Worm (Caenorhabditis elegans) whole organism, L2 larva: ENCODE data around the gene F26G1.3.

ENCODE experiments used
- C34F6.9 ChIP-seq: fragments of 150-350 bp; optimal IDR thresholded peaks from 2 replicates; lab custom pipeline; 2014; ENCODE audit warnings: missing biosample characterization, missing genetic modification characterization
- F13H6.1 ChIP-seq: sonication (generic microtip); optimal IDR thresholded peaks from 2 replicates; lab custom pipeline; 2016; ENCODE audit warnings: missing genetic modification characterization, missing compliant biosample characterization
- R02D3.7 ChIP-seq: fragments of 150-350 bp; optimal IDR thresholded peaks from 2 replicates; lab custom pipeline; 2014; ENCODE audit warnings: missing biosample characterization, missing genetic modification characterization
- Y55F3AM.14 ChIP-seq: fragments of 200-800 bp; sonication (Bioruptor generic); optimal IDR thresholded peaks from 2 replicates; lab custom pipeline; 2018; ENCODE audit warnings: mild to moderate bottlenecking, missing genetic modification characterization, missing compliant biosample characterization
- ZK546.5 ChIP-seq: sonication (generic microtip); optimal IDR thresholded peaks from 2 replicates; lab custom pipeline; 2017; ENCODE audit warnings: missing biosample characterization, missing genetic modification characterization
- alr-1 ChIP-seq: fragments of 150-350 bp; optimal IDR thresholded peaks from 2 replicates; lab custom pipeline; 2014; ENCODE audit warnings: missing biosample characterization, missing genetic modification characterization
- aly-2 ChIP-seq: fragments of 150-350 bp; optimal IDR thresholded peaks from 2 replicates; lab custom pipeline; 2014; ENCODE audit warnings: missing biosample characterization, missing genetic modification characterization
- ama-1 ChIP-seq: fragments of 150-350 bp; optimal IDR thresholded peaks from 2 replicates; lab custom pipeline; 2018; ENCODE audit warnings: inconsistent platforms
- blmp-1 ChIP-seq: sonication (generic microtip); optimal IDR thresholded peaks from 2 replicates; lab custom pipeline; 2017; ENCODE audit warnings: missing genetic modification characterization, mild to moderate bottlenecking, missing compliant biosample characterization, antibody characterized with exemption, moderate library complexity; ENCODE audit not compliant: insufficient read depth
- ceh-16 ChIP-seq: fragments of 150-350 bp; optimal IDR thresholded peaks from 2 replicates; lab custom pipeline; 2014; ENCODE audit warnings: missing biosample characterization, missing genetic modification characterization
- ceh-82 ChIP-seq: fragments of 150-350 bp; optimal IDR thresholded peaks from 2 replicates; lab custom pipeline; 2014; ENCODE audit warnings: missing biosample characterization, missing genetic modification characterization
- crh-2 ChIP-seq: sonication (generic microtip); optimal IDR thresholded peaks from 2 replicates; lab custom pipeline; 2017; ENCODE audit warnings: missing biosample characterization, missing genetic modification characterization
- dmd-4 ChIP-seq: sonication (generic microtip); optimal IDR thresholded peaks from 2 replicates; lab custom pipeline; 2017; ENCODE audit warnings: missing biosample characterization, missing genetic modification characterization
- elt-3 ChIP-seq: sonication (generic microtip); optimal IDR thresholded peaks from 2 replicates; lab custom pipeline; 2017; ENCODE audit warnings: missing biosample characterization, missing genetic modification characterization
- fos-1 ChIP-seq: fragments of 150-350 bp; optimal IDR thresholded peaks from 2 replicates; lab custom pipeline; 2014; ENCODE audit warnings: missing biosample characterization, missing genetic modification characterization
- gmeb-1 ChIP-seq: fragments of 150-350 bp; optimal IDR thresholded peaks from 2 replicates; lab custom pipeline; 2014; ENCODE audit warnings: missing biosample characterization, missing genetic modification characterization
- lin-11 ChIP-seq: fragments of 150-350 bp; sonication (generic microtip); optimal IDR thresholded peaks from 2 replicates; lab custom pipeline; 2014; ENCODE audit warnings: missing biosample characterization, missing genetic modification characterization, inconsistent platforms, mixed read lengths
- lin-13 ChIP-seq: fragments of 150-350 bp; optimal IDR thresholded peaks from 2 replicates; lab custom pipeline; 2014; ENCODE audit warnings: missing biosample characterization, missing genetic modification reagents, missing genetic modification characterization
- lin-39 ChIP-seq: fragments of 150-350 bp; optimal IDR thresholded peaks from 2 replicates; lab custom pipeline; 2014; ENCODE audit warnings: missing biosample characterization, missing genetic modification reagents, missing genetic modification characterization
- lsy-2 ChIP-seq, 2 experiments: fragments of 150-350 bp in 1 of 2; sonication (generic microtip) in 1 of 2; optimal IDR thresholded peaks; 2 replicates each; lab custom pipeline; 2014 to 2017; ENCODE audit warnings: missing biosample characterization in 2 of 2, missing genetic modification characterization in 2 of 2
- mbf-1 ChIP-seq: sonication (generic microtip); optimal IDR thresholded peaks from 2 replicates; lab custom pipeline; 2017; ENCODE audit warnings: missing biosample characterization, missing genetic modification characterization
- nhr-11 ChIP-seq: fragments of 150-350 bp; optimal IDR thresholded peaks from 2 replicates; lab custom pipeline; 2014; ENCODE audit warnings: missing biosample characterization, missing genetic modification characterization
- nhr-12 ChIP-seq: fragments of 150-350 bp; optimal IDR thresholded peaks from 2 replicates; lab custom pipeline; 2014; ENCODE audit warnings: missing biosample characterization, missing genetic modification characterization
- nhr-129 ChIP-seq: fragments of 150-350 bp; optimal IDR thresholded peaks from 2 replicates; lab custom pipeline; 2014; ENCODE audit warnings: missing biosample characterization, missing genetic modification characterization
- nhr-21 ChIP-seq: fragments of 150-350 bp; optimal IDR thresholded peaks from 2 replicates; lab custom pipeline; 2014; ENCODE audit warnings: missing biosample characterization, missing genetic modification characterization
- nhr-23 ChIP-seq: fragments of 150-350 bp; optimal IDR thresholded peaks from 2 replicates; lab custom pipeline; 2014; ENCODE audit warnings: missing biosample characterization, missing genetic modification reagents, missing genetic modification characterization
- nhr-237 ChIP-seq: fragments of 150-350 bp; optimal IDR thresholded peaks from 2 replicates; lab custom pipeline; 2014; ENCODE audit warnings: missing biosample characterization, missing genetic modification characterization
- nhr-25 ChIP-seq: fragments of 150-350 bp; sonication (generic microtip); optimal IDR thresholded peaks from 3 replicates; lab custom pipeline; 2014; ENCODE audit warnings: missing biosample characterization, missing genetic modification characterization
- nhr-6 ChIP-seq: fragments of 150-350 bp; optimal IDR thresholded peaks from 2 replicates; lab custom pipeline; 2014; ENCODE audit warnings: missing biosample characterization, missing genetic modification characterization
- nhr-77 ChIP-seq: fragments of 150-350 bp; optimal IDR thresholded peaks from 2 replicates; lab custom pipeline; 2014; ENCODE audit warnings: missing biosample characterization, missing genetic modification characterization
- peb-1 ChIP-seq: fragments of 150-350 bp; optimal IDR thresholded peaks from 2 replicates; lab custom pipeline; 2014; ENCODE audit warnings: missing biosample characterization, missing genetic modification characterization
- sem-4 ChIP-seq: fragments of 150-350 bp; optimal IDR thresholded peaks from 2 replicates; lab custom pipeline; 2014; ENCODE audit warnings: missing biosample characterization, missing genetic modification reagents, missing genetic modification characterization
- skn-1 ChIP-seq: sonication (generic microtip); optimal IDR thresholded peaks from 2 replicates; lab custom pipeline; 2017; ENCODE audit warnings: missing biosample characterization, missing genetic modification characterization
- sma-3 ChIP-seq: sonication (generic microtip); optimal IDR thresholded peaks from 2 replicates; lab custom pipeline; 2016; ENCODE audit warnings: missing genetic modification reagents, missing genetic modification characterization, missing compliant biosample characterization
- sma-9 ChIP-seq, 2 experiments: fragments of 150-350 bp in 1 of 2; sonication (generic microtip) in 1 of 2; optimal IDR thresholded peaks; 2 replicates each; lab custom pipeline; 2014 to 2016; ENCODE audit warnings: missing genetic modification characterization in 2 of 2, mild to moderate bottlenecking in 1 of 2, missing biosample characterization in 1 of 2, missing compliant biosample characterization in 1 of 2, missing genetic modification reagents in 1 of 2, moderate library complexity in 1 of 2
- snpc-4 ChIP-seq: fragments of 150-350 bp; optimal IDR thresholded peaks from 2 replicates; lab custom pipeline; 2014; ENCODE audit warnings: missing biosample characterization, missing genetic modification characterization
- unc-39 ChIP-seq: fragments of 150-350 bp; optimal IDR thresholded peaks from 2 replicates; lab custom pipeline; 2014; ENCODE audit warnings: missing biosample characterization, missing genetic modification characterization
- unc-55 ChIP-seq: fragments of 150-350 bp; sonication (generic microtip); optimal IDR thresholded peaks from 3 replicates; lab custom pipeline; 2014; ENCODE audit warnings: missing biosample characterization, missing genetic modification reagents, missing genetic modification characterization
- zag-1 ChIP-seq: fragments of 150-350 bp; optimal IDR thresholded peaks from 2 replicates; lab custom pipeline; 2014; ENCODE audit warnings: missing biosample characterization, missing genetic modification characterization
- ztf-1 ChIP-seq: fragments of 200-800 bp; sonication (Bioruptor generic); conservative IDR thresholded peaks from 2 replicates; pipeline ENCODE4 v1.3.6; 2022; ENCODE audit warnings: missing genetic modification characterization, missing compliant biosample characterization
- ztf-11 ChIP-seq: sonication (generic microtip); optimal IDR thresholded peaks from 2 replicates; lab custom pipeline; 2017; ENCODE audit warnings: missing biosample characterization, missing genetic modification characterization

The F26G1.3 gene

DNA sequence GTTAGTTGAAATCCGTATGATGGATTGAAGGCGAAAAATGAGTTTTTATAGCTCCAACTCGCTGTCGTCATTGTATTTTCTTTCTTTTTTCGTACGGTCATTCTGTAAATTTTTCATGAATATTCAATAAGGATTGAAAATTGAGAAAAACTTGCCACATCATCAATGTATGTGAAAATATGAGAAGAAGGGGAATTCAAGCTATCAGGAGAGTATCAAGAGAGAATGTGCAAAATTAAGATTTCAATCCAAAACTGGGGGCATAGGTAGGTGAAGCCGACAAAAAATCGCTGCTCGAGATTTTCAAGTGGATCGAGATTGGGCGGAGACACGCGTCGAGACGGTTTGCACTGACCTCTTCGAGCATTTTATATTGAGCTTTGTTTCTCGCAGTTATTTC lies 25.9 kb downstream of the F26G1.3 start, which contains the start of gene nep-12:
TSS of gene nep-12 (minus strand) at position 101 of the 400 bp plus-strand sequence.
- TF ChIP-seq ama-1 (lab: Kevin White, UChicago) (no peak), ZK546.5 (tag; lab: Kevin White, UChicago) (no peak), aly-2 (tag; lab: Kevin White, UChicago) (no peak), snpc-4 (no peak), zag-1 (no peak), sma-9 (GFP tag; optimal IDR thresholded peaks at IDR 0.05; lab: Kevin White, UChicago) (no peak), sma-9 (tag; optimal IDR thresholded peaks at IDR 0.05; lab: Kevin White, UChicago) (no peak), elt-3 (tag; lab: Kevin White, UChicago) (no peak), sma-3 (GFP tag; lab: Kevin White, UChicago) (no peak), F13H6.1 (tag; lab: Kevin White, UChicago) (no peak), ceh-16 (tag; lab: Kevin White, UChicago) (no peak), nhr-77 (tag; lab: Kevin White, UChicago) (no peak), nhr-23 (tag; lab: Kevin White, UChicago) (no peak), gmeb-1 (tag; lab: Kevin White, UChicago) (no peak), unc-39 (tag; lab: Kevin White, UChicago) (no peak), nhr-25 (tag; lab: Kevin White, UChicago) (no peak)
- TF ChIP-seq, all 48 proteins: peak for 0

DNA sequence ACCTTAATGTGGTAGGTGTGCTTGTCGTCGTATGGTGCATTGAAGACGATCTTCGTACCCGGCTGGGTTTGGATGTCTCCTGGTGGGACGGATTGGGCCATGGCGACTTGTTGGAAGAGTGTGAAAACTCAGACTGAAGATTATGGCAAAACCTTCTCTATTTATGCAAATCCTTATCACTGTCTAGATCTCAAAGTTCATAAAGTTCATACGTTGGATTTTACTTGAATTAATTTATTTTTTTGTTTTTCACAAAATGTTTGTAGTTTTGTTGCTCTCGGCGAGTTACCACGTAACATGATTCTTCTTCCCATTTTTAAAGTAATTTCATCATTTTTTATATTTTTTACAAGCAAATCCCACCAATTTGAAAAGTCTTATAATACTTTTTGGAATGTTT lies 27.6 kb downstream of the F26G1.3 start, which contains the start of gene msp-3:
TSS of gene msp-3 (minus strand) at position 101 of the 400 bp plus-strand sequence.
- TF ChIP-seq ama-1 (lab: Kevin White, UChicago) = no peak
- no peak for TF ChIP-seq nhr-12 (tag; lab: Kevin White, UChicago)
- no peak for TF ChIP-seq F13H6.1 (tag; lab: Kevin White, UChicago)
- TF ChIP-seq alr-1 (tag; lab: Kevin White, UChicago) = no peak
- no peak for TF ChIP-seq unc-39 (tag; lab: Kevin White, UChicago)

DNA sequence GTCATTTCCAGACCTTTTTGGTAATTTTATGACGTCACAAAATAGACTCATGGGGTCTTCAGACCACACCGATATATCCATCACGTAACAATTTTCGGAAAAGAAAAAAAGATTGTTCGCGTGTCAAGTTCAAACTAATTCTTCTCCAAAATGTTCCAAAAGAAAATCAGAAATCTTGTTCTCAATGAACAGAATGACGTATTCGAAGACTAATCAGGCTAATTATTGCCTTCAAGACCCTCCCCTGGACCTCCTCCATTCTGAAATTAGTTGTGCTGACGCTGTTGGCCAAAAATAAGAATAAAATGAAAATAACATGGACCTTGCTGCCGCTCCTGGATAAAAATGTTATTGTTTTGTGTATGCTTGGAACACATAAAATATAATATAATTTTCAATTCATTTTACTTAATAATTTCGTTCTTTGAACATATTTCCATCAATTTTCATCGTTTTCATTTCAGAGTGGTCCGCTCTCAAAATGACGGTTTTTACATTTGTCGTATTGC lies 31.3 kb downstream of the F26G1.3 start, which contains the start of gene F26G1.15:
TSS of gene F26G1.15 (plus strand) at position 459 of the 509 bp plus-strand sequence.
- TF ChIP-seq nhr-12 (tag; lab: Kevin White, UChicago) (no peak), lin-11 (no peak), fos-1 (tag; lab: Kevin White, UChicago) (no peak), dmd-4 (tag; lab: Kevin White, UChicago) (no peak), nhr-11 (no peak), nhr-25 (tag; lab: Kevin White, UChicago) (no peak), blmp-1 (no peak), F13H6.1 (tag; lab: Kevin White, UChicago) (no peak), sma-3 (GFP tag; lab: Kevin White, UChicago) (no peak), lin-39 (tag; lab: Kevin White, UChicago) (no peak), ZK546.5 (tag; lab: Kevin White, UChicago) (no peak)

DNA sequence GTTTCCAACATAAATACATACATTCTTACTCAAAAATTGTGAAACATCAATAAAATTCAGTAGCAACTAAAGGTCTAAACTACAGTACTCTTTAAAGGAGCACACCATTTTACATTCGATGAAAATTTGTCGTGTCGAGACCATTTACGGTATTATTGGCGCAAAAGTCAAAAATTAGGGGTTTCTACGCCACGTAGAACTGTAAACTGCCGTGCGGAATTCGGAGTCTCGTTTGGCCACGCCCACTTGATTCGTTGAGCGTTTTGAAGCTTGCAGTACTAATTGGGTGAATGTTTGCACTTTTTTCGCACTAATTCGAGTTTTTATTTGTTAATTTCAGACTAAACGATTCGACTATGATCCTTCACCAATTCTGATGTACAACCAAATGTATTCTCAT lies 32.1 kb downstream of the F26G1.3 start:
- TF ChIP-seq Y55F3AM.14 (GFP tag; lab: Kevin White, UChicago) (no peak), aly-2 (tag; lab: Kevin White, UChicago) (no peak)

DNA sequence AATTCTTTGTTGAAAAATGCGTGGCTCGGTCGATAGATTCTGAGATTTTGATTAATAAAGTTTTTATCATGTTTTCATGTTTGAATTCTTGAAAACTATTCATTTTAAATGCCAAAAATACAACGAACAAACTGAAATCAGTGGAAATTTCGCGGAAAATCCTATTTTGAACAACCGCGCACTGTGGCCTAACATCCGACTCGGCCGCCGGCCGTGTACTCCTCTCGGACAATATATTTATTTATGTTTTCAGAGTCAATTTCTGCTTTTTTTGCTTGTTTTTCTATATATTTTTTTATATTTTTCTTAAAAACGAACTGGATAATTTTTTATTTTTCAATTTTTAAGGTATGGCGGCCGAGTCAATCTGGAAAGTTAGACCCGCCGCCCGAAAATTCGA lies 32.7 kb downstream of the F26G1.3 start, which contains the start of gene F26G1.1:
TSS of gene F26G1.1 (plus strand) at position 347 of the 400 bp plus-strand sequence.
- TF ChIP-seq sem-4 (tag; lab: Kevin White, UChicago) = no peak
- no peak for TF ChIP-seq ama-1 (lab: Kevin White, UChicago)
- no peak for TF ChIP-seq unc-55 (GFP tag; lab: Kevin White, UChicago)
- TF ChIP-seq elt-3 (tag; lab: Kevin White, UChicago) = no peak
- TF ChIP-seq nhr-6 (tag; lab: Kevin White, UChicago) = no peak
- no peak for TF ChIP-seq mbf-1 (tag; lab: Kevin White, UChicago)
- peak; percentile 15 for TF ChIP-seq lin-13
- peak; percentile 55 for TF ChIP-seq C34F6.9
- TF ChIP-seq ceh-82 (tag; lab: Kevin White, UChicago) = no peak
- no peak for TF ChIP-seq alr-1 (tag; lab: Kevin White, UChicago)
- no peak for TF ChIP-seq fos-1 (tag; lab: Kevin White, UChicago)
- TF ChIP-seq zag-1 = no peak
- peak; percentile 63 for TF ChIP-seq F13H6.1 (tag; lab: Kevin White, UChicago)
- peak; percentile 78 for TF ChIP-seq sma-3 (GFP tag; lab: Kevin White, UChicago)
- no peak for TF ChIP-seq Y55F3AM.14 (GFP tag; lab: Kevin White, UChicago)
- TF ChIP-seq ztf-1 (GFP tag; lab: Robert Waterston, UW) = no peak
- no peak for TF ChIP-seq nhr-23 (tag; lab: Kevin White, UChicago)
- no peak for TF ChIP-seq nhr-129 (tag; lab: Kevin White, UChicago)
- no peak for TF ChIP-seq nhr-77 (tag; lab: Kevin White, UChicago)
- peak; percentile 26 for TF ChIP-seq crh-2 (tag; lab: Kevin White, UChicago)
- TF ChIP-seq dmd-4 (tag; lab: Kevin White, UChicago) = no peak
- TF ChIP-seq lsy-2 (tag; optimal IDR thresholded peaks at IDR 0.05; lab: Kevin White, UChicago) = peak; percentile 60 to 76
- no peak for TF ChIP-seq unc-39 (tag; lab: Kevin White, UChicago)
- TF ChIP-seq snpc-4 = no peak
- no peak for TF ChIP-seq skn-1 (tag; lab: Kevin White, UChicago)
- peak; percentile 94 for TF ChIP-seq gmeb-1 (tag; lab: Kevin White, UChicago)
- no peak for TF ChIP-seq peb-1
- TF ChIP-seq R02D3.7 = no peak
- TF ChIP-seq nhr-12 (tag; lab: Kevin White, UChicago) = no peak
- TF ChIP-seq nhr-21 = no peak
- TF ChIP-seq ceh-16 (tag; lab: Kevin White, UChicago) = no peak
- no peak for TF ChIP-seq nhr-237 (tag; lab: Kevin White, UChicago)
- no peak for TF ChIP-seq ztf-11 (tag; lab: Kevin White, UChicago)
